Fruit fly (Drosophila melanogaster): ENCODE results near the gene knk.

knk gene

dm6 chr3R:10100498-10101196 lies 24.8 kb downstream of the knk start (continued):
- TF ChIP-seq exex (tag; optimal IDR thresholded peaks at IDR 0.05) (no peak), kni (GFP tag; optimal IDR thresholded peaks at IDR 0.05) (no peak), Lpt (GFP tag; optimal IDR thresholded peaks at IDR 0.05) (no peak), Meics (GFP tag; optimal IDR thresholded peaks at IDR 0.05) (peak; percentile 51), vnd (GFP tag; IDR thresholded peaks at IDR 0.05; ENCODE audit: partially characterized antibody) (no peak), otp (GFP tag; IDR thresholded peaks at IDR 0.05) (peak; percentile 51; the same call in 2 of the 3 replicates), wek (GFP tag; optimal IDR thresholded peaks at IDR 0.05) (no peak), HLH54F (GFP tag; optimal IDR thresholded peaks at IDR 0.05) (no peak), prd (optimal IDR thresholded peaks at IDR 0.05) (no peak), prd (GFP tag; IDR thresholded peaks at IDR 0.05) (peak; percentile 44; the same call in 2 of the 3 replicates), tx (GFP tag; optimal IDR thresholded peaks at IDR 0.05) (no peak), nerfin-1 (tag; optimal IDR thresholded peaks at IDR 0.05) (no peak), sob (GFP tag; IDR thresholded peaks at IDR 0.05) (peak; percentile 39; the same call in 1 of the 2 replicates), CG10959 (GFP tag; IDR thresholded peaks at IDR 0.05) (no peak), sug (tag; optimal IDR thresholded peaks at IDR 0.05) (peak; percentile 56), trh (GFP tag; optimal IDR thresholded peaks at IDR 0.05) (no peak), MESR4 (GFP tag; optimal IDR thresholded peaks at IDR 0.05) (no peak), HLHmδ (GFP tag; optimal IDR thresholded peaks at IDR 0.05) (peak; percentile 15), CG11093 (GFP tag; IDR thresholded peaks at IDR 0.05) (0 out of 3 replicates have a peak, but pooled peaks have one; percentile 50), CG7963 (GFP tag; IDR thresholded peaks at IDR 0.05; ENCODE audit: partially characterized antibody) (no peak), HHEX (GFP tag; optimal IDR thresholded peaks at IDR 0.05) (peak; percentile 28), dysf (GFP tag; IDR thresholded peaks at IDR 0.05) (peak; percentile 45; the same call in 1 of the 3 replicates), tin (GFP tag; optimal IDR thresholded peaks at IDR 0.05) (peak; percentile 52), CG10431 (GFP tag; optimal IDR thresholded peaks at IDR 0.05) (no peak), CG3995 (GFP tag; optimal IDR thresholded peaks at IDR 0.05) (no peak), Tbp (GFP tag; optimal IDR thresholded peaks at IDR 0.05) (no peak), vfl (GFP tag; optimal IDR thresholded peaks at IDR 0.05) (no peak), zfh2 (GFP tag; optimal IDR thresholded peaks at IDR 0.05) (no peak), vvl (GFP tag; IDR thresholded peaks at IDR 0.05) (peak; percentile 78), CG11696 (GFP tag; IDR thresholded peaks at IDR 0.05) (no peak), gsb-n (tag; optimal IDR thresholded peaks at IDR 0.05) (no peak), eve (GFP tag; optimal IDR thresholded peaks at IDR 0.05) (no peak), Xrp1 (GFP tag; IDR thresholded peaks at IDR 0.05) (no peak), tap (tag; optimal IDR thresholded peaks at IDR 0.05) (no peak), CG12744 (GFP tag; optimal IDR thresholded peaks at IDR 0.05) (no peak), gfzf (GFP tag; optimal IDR thresholded peaks at IDR 0.05) (peak; percentile 14), en (GFP tag; optimal IDR thresholded peaks at IDR 0.05) (no peak), ERR (GFP tag; optimal IDR thresholded peaks at IDR 0.05) (peak; percentile 62), Usf (GFP tag; optimal IDR thresholded peaks at IDR 0.05) (no peak), caup (GFP tag; optimal IDR thresholded peaks at IDR 0.05; ENCODE audit: severe bottlenecking) (peak; percentile 45), luna (GFP tag; optimal IDR thresholded peaks at IDR 0.05) (no peak), Hey (tag; optimal IDR thresholded peaks at IDR 0.05) (no peak), Atf6 (GFP tag; IDR thresholded peaks at IDR 0.05) (0 out of 2 replicates have a peak, but pooled peaks have one; percentile 30), CG4404 (GFP tag; IDR thresholded peaks at IDR 0.05) (no peak), Sox100B (GFP tag; optimal IDR thresholded peaks at IDR 0.05) (no peak), sim (GFP tag; IDR thresholded peaks at IDR 0.05) (no peak), CG9727 (GFP tag; optimal IDR thresholded peaks at IDR 0.05) (no peak), CG4424 (GFP tag; optimal IDR thresholded peaks at IDR 0.05) (peak; percentile 9), gcm (GFP tag; optimal IDR thresholded peaks at IDR 0.05) (no peak), CG12071 (GFP tag; optimal IDR thresholded peaks at IDR 0.05) (peak; percentile 36), ap (GFP tag; IDR thresholded peaks at IDR 0.05) (no peak)

Data from whole organism, embryonic.